Worm (Caenorhabditis elegans) whole organism, midembryonic: Measurements from ENCODE around the gene srh-39.

Experiments used
- flt-1 ChIP-seq: fragments of 200-800 bp; sonication (Bioruptor generic); IDR thresholded peaks from 2 replicates; pipeline ENCODE4 v1.3.6; 2022; ENCODE audit warnings: missing genetic modification characterization, missing compliant biosample characterization
- klf-2 ChIP-seq: fragments of 200-800 bp; sonication (Bioruptor generic); conservative IDR thresholded peaks from 2 replicates; pipeline ENCODE4 v1.3.6; 2022; ENCODE audit warnings: missing genetic modification reagents, missing genetic modification characterization, missing compliant biosample characterization
- ref-1 ChIP-seq: fragments of 200-800 bp; sonication (Bioruptor generic); conservative IDR thresholded peaks from 2 replicates; pipeline ENCODE4 v1.3.6; 2022; ENCODE audit warnings: missing genetic modification reagents, missing genetic modification characterization, missing compliant biosample characterization
- ztf-29 ChIP-seq: fragments of 200-800 bp; sonication (Bioruptor generic); IDR thresholded peaks from 2 replicates; pipeline ENCODE4 v1.3.6; 2022; ENCODE audit warnings: missing genetic modification reagents, missing genetic modification characterization, missing compliant biosample characterization

- no peak for TF ChIP-seq klf-2 (GFP tag; lab: Robert Waterston, UW)
- no peak for TF ChIP-seq ztf-29 (GFP tag; lab: Robert Waterston, UW)
- TF ChIP-seq flt-1: no peak
- TF ChIP-seq ref-1 (GFP tag; lab: Robert Waterston, UW): no peak
Measured at ce11 chrII:7724603-7725002, 40.8 kb downstream of the srh-39 start, which contains the start of gene cpna-2.
